Fruit fly (Drosophila melanogaster) whole organism, adult: Measurements from ENCODE around the gene Rab11.

Source experiments
- CG11617 ChIP-seq: fragments of 200-800 bp; sonication (Bioruptor generic); optimal IDR thresholded peaks from 2 replicates; lab custom pipeline; 2017; ENCODE audit warnings: mild to moderate bottlenecking, missing biosample characterization, missing genetic modification reagents, missing genetic modification characterization
- CG12768 ChIP-seq: fragments of 200-800 bp; sonication (Bioruptor generic); optimal IDR thresholded peaks from 2 replicates; lab custom pipeline; 2017; ENCODE audit warnings: missing biosample characterization, missing genetic modification characterization, mild to moderate bottlenecking, moderate library complexity, missing genetic modification reagents
- CG14711 ChIP-seq: fragments of 200-800 bp; sonication (Bioruptor generic); optimal IDR thresholded peaks from 2 replicates; lab custom pipeline; 2018; ENCODE audit warnings: missing biosample characterization, mild to moderate bottlenecking, missing genetic modification characterization, moderate library complexity
- CG1620 ChIP-seq: fragments of 200-800 bp; sonication (Bioruptor generic); optimal IDR thresholded peaks from 2 replicates; lab custom pipeline; 2016; ENCODE audit warnings: missing biosample characterization, missing genetic modification characterization
- CG33017 ChIP-seq: fragments of 200-800 bp; sonication (Bioruptor generic); optimal IDR thresholded peaks from 2 replicates; lab custom pipeline; 2018; ENCODE audit warnings: missing biosample characterization, mild to moderate bottlenecking, missing genetic modification characterization, moderate library complexity
- CG5204 ChIP-seq: fragments of 200-800 bp; sonication (Bioruptor generic); optimal IDR thresholded peaks from 2 replicates; lab custom pipeline; 2016; ENCODE audit warnings: missing biosample characterization, missing genetic modification characterization
- CG7045 ChIP-seq: fragments of 200-800 bp; sonication (Bioruptor generic); optimal IDR thresholded peaks from 2 replicates; lab custom pipeline; 2017; ENCODE audit warnings: missing biosample characterization, mild to moderate bottlenecking, missing genetic modification characterization
- CG7101 ChIP-seq: fragments of 200-800 bp; sonication (Bioruptor generic); optimal IDR thresholded peaks from 2 replicates; lab custom pipeline; 2018; ENCODE audit warnings: missing biosample characterization, mild to moderate bottlenecking, missing genetic modification characterization, moderate library complexity
- Clk ChIP-seq: fragments of 200-800 bp; sonication (Bioruptor generic); optimal IDR thresholded peaks from 2 replicates; lab custom pipeline; 2017; ENCODE audit warnings: missing biosample characterization, missing genetic modification characterization
- Crg-1 ChIP-seq: fragments of 200-800 bp; sonication (Bioruptor generic); optimal IDR thresholded peaks from 2 replicates; lab custom pipeline; 2016; ENCODE audit warnings: missing biosample characterization, missing genetic modification characterization
- Hr96 ChIP-seq: fragments of 200-800 bp; sonication (Bioruptor generic); optimal IDR thresholded peaks from 2 replicates; lab custom pipeline; 2016; ENCODE audit warnings: missing biosample characterization, missing genetic modification characterization
- Mnt ChIP-seq: fragments of 200-800 bp; sonication (Bioruptor generic); optimal IDR thresholded peaks from 2 replicates; lab custom pipeline; 2016; ENCODE audit warnings: missing biosample characterization, mild to moderate bottlenecking, missing genetic modification characterization
- bab1 ChIP-seq: fragments of 200-800 bp; sonication (Bioruptor generic); optimal IDR thresholded peaks from 3 replicates; lab custom pipeline; 2019; ENCODE audit warnings: missing biosample characterization, mild to moderate bottlenecking, missing genetic modification characterization, moderate library complexity
- cic ChIP-seq: fragments of 200-800 bp; sonication (Bioruptor generic); optimal IDR thresholded peaks from 2 replicates; lab custom pipeline; 2017; ENCODE audit warnings: missing biosample characterization, mild to moderate bottlenecking, missing genetic modification characterization, moderate library complexity
- cnc ChIP-seq, 2 experiments: fragments of >200 bp; optimal IDR thresholded peaks; 2 replicates each; lab custom pipeline; 2017
- kay ChIP-seq: fragments of 200-800 bp; sonication (Bioruptor generic); peaks from one replicate; lab custom pipeline; 2016; ENCODE audit warnings: missing biosample characterization, missing genetic modification characterization, borderline replicate concordance
- ovo ChIP-seq: fragments of 200-800 bp; sonication (Bioruptor generic); optimal IDR thresholded peaks from 2 replicates; lab custom pipeline; 2016; ENCODE audit warnings: missing biosample characterization, missing genetic modification characterization
- pad ChIP-seq: fragments of 200-800 bp; sonication (Bioruptor generic); optimal IDR thresholded peaks from 3 replicates; lab custom pipeline; 2017; ENCODE audit warnings: missing biosample characterization, missing genetic modification characterization, mild to moderate bottlenecking, moderate library complexity, missing genetic modification reagents
- tj ChIP-seq: fragments of 200-800 bp; sonication (Bioruptor generic); optimal IDR thresholded peaks from 3 replicates; lab custom pipeline; 2017; ENCODE audit warnings: missing biosample characterization, mild to moderate bottlenecking, missing genetic modification characterization, moderate library complexity
- toe ChIP-seq: fragments of 200-800 bp; sonication (Bioruptor generic); optimal IDR thresholded peaks from 2 replicates; lab custom pipeline; 2016; ENCODE audit warnings: missing biosample characterization, missing genetic modification characterization

Rab11 gene

DNA sequence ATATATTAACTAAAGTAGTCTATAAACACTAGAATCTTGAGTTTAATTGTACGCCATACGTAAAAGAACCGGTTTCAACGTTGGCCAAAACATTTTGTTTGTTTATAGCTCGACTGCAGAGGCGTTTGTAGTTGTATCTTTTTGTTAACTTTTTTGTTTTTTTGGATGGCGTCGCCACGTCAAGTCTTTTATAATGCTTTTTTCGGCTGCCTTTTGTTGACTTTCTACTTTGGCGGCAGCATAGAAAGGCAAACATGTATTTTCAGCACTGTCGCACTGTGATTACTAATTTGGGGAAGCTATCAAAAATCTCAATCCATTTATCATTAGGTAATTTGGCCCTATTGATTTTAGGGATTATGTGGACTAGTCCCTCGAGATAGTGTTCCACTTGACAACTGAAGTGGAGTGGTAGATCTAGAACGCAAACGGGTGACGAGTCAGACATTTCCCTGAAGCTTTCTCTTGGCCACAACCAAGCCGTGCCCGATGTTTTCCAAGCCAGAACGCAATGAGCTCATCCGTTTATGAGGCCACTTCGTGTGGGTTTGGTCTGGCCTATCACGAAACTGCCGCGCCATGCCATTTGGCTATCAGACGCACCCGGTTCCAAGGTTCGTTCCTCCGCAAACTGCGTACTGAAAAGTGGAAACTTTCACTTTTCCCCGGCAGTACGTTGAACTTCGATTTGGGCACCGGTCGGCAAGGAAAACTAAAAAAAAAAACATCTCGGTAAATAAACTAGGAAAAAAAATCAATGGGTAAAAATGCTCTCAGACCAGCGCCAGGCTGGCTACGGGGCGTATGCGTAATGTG lies 44.5 kb upstream of the Rab11 start:
- TF ChIP-seq CG12768 (GFP tag; lab: Kevin White, UChicago): peak; percentile 3
- TF ChIP-seq tj (GFP tag; lab: Kevin White, UChicago): no peak
- TF ChIP-seq kay (GFP tag; lab: Kevin White, UChicago): peak; percentile 38

DNA sequence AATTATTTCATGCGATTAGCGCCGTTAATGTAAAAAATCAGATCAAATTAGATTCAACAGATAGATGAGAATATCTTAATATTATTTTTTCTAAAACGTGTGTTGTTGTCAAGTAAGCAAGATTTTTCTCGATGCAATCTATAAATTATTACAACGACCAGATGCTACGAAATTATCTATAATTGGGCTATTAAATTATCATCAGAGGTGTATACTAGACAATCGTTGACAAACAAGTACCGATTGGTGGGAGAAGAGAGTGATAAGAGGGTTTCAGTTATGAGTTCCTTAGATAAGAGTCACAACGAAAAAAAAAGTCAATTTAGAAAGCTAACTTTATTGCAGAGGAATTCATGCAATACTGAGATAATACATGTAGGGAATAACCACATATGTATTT lies 43.7 kb upstream of the Rab11 start:
- TF ChIP-seq Crg-1 (GFP tag; lab: Kevin White, UChicago) (no peak), kay (GFP tag; lab: Kevin White, UChicago) (peak; percentile 63)

DNA sequence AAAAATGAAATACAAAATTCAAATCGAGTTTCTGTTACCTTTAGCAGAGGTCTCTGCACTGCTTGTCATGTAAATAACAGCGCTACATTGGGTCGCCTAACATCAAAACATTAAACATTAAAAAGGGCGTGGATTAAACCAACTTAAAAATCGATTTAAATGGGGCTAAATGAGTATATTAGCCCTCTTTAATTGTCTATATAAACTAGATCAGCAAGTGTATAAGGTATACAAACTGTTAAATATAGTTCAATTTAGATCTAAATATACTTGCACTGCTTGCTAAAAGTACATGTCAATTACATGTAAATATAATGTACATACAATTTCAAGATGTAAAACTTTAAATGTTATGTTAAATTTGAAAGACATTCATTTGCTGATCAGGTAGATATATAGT lies 41.5 kb upstream of the Rab11 start:
- TF ChIP-seq cnc (optimal IDR thresholded peaks at IDR 0.05; lab: Kevin White, UChicago): no peak
- TF ChIP-seq kay (GFP tag; lab: Kevin White, UChicago): peak; percentile 17

dm6 chr3R:21071312-21071711 lies 39.9 kb upstream of the Rab11 start:
- TF ChIP-seq tj (GFP tag; lab: Kevin White, UChicago): no peak
- no peak for TF ChIP-seq CG14711 (tag; lab: Kevin White, UChicago)
- TF ChIP-seq toe (GFP tag; lab: Kevin White, UChicago): no peak
- no peak for TF ChIP-seq Clk (GFP tag; lab: Kevin White, UChicago)
- TF ChIP-seq bab1 (GFP tag; lab: Kevin White, UChicago): no peak
- no peak for TF ChIP-seq Mnt (GFP tag; lab: Kevin White, UChicago)
- TF ChIP-seq CG33017: no peak
- no peak for TF ChIP-seq cic (GFP tag; lab: Kevin White, UChicago)
- TF ChIP-seq CG1620 (GFP tag; lab: Kevin White, UChicago): no peak
- TF ChIP-seq kay (GFP tag; lab: Kevin White, UChicago): no peak
- TF ChIP-seq Hr96 (GFP tag; lab: Kevin White, UChicago): no peak
- no peak for TF ChIP-seq CG11617
- TF ChIP-seq CG5204 (GFP tag; lab: Kevin White, UChicago): no peak
- TF ChIP-seq CG12768 (GFP tag; lab: Kevin White, UChicago): no peak
- no peak for TF ChIP-seq ovo (GFP tag; lab: Kevin White, UChicago)
- no peak for TF ChIP-seq Crg-1 (GFP tag; lab: Kevin White, UChicago)
- no peak for TF ChIP-seq cnc (optimal IDR thresholded peaks at IDR 0.05; lab: Kevin White, UChicago)
- no peak for TF ChIP-seq CG7045 (GFP tag; lab: Kevin White, UChicago)

dm6 chr3R:21071943-21072500 lies 39.2 kb upstream of the Rab11 start:
- TF ChIP-seq bab1 (GFP tag; lab: Kevin White, UChicago) (no peak), pad (GFP tag; lab: Kevin White, UChicago) (no peak), CG11617 (no peak), CG33017 (no peak), Clk (GFP tag; lab: Kevin White, UChicago) (no peak), Hr96 (GFP tag; lab: Kevin White, UChicago) (no peak), CG5204 (GFP tag; lab: Kevin White, UChicago) (no peak), CG12768 (GFP tag; lab: Kevin White, UChicago) (no peak), toe (GFP tag; lab: Kevin White, UChicago) (no peak), Crg-1 (GFP tag; lab: Kevin White, UChicago) (no peak), CG7045 (GFP tag; lab: Kevin White, UChicago) (no peak), kay (GFP tag; lab: Kevin White, UChicago) (no peak), CG14711 (tag; lab: Kevin White, UChicago) (no peak), CG7101 (tag; lab: Kevin White, UChicago) (no peak), cic (GFP tag; lab: Kevin White, UChicago) (no peak), cnc (optimal IDR thresholded peaks at IDR 0.05; lab: Kevin White, UChicago) (no peak), tj (GFP tag; lab: Kevin White, UChicago) (no peak), Mnt (GFP tag; lab: Kevin White, UChicago) (no peak)

DNA sequence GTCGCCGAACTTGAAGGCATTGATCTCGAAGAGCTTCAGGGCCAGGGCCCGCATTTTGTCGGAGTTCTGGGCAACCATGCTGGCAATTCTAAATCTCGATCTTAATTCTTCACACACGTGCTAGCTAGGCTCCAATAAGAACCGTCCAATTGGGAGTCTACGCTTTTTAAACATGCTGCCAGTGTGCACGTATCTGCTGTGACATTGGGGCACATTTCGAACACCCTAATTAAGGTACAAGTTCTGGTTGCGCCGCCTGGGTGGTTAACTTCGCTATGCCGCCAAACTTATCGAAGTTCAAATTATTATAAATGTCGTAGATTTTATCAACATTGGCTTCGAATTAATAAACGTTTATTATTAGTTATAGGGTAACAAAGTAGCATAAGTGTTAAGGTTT lies 38.1 kb upstream of the Rab11 start, which contains the start of gene r-l:
Gene r-l (minus strand): TSS at position 179 of the 400 bp plus-strand sequence.
- TF ChIP-seq Mnt (GFP tag; lab: Kevin White, UChicago): peak; percentile 67
- peak; percentile 6 for TF ChIP-seq CG7101 (tag; lab: Kevin White, UChicago)
- TF ChIP-seq ovo (GFP tag; lab: Kevin White, UChicago): no peak
- TF ChIP-seq bab1 (GFP tag; lab: Kevin White, UChicago): peak; percentile 64

DNA sequence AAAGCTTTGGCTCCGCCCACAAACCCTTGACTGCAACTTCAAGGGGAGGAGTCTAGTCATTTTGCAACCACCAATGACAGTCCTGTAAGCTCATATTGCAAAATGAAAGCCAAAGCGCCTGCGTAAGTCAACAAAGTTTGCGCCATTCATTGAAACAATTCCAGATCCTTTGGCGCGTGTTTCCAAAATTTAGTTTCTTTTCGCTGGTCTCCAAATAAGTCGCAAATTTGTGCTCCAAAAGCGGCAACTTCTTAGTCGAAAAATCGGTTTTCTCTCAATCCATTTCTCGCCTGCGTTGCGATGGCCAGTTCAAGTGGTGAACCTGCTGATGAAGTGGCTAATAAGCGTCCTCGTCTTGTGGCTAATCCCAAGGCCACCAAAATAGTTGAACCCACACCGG lies 37.5 kb upstream of the Rab11 start, which contains the start of gene dmrt93B:
Gene dmrt93B (plus strand): TSS at position 301 of the 400 bp plus-strand sequence.
- TF ChIP-seq CG12768 (GFP tag; lab: Kevin White, UChicago) (no peak), CG11617 (no peak), CG7045 (GFP tag; lab: Kevin White, UChicago) (no peak)
